Fruit fly (Drosophila melanogaster) whole organism, adult: ENCODE measurements around the gene CG34256.

Experiments
- CG11617 ChIP-seq: fragments of 200-800 bp; sonication (Bioruptor generic); optimal IDR thresholded peaks from 2 replicates; lab custom pipeline; 2017; ENCODE audit warnings: mild to moderate bottlenecking, missing biosample characterization, missing genetic modification reagents, missing genetic modification characterization
- CG12768 ChIP-seq: fragments of 200-800 bp; sonication (Bioruptor generic); optimal IDR thresholded peaks from 2 replicates; lab custom pipeline; 2017; ENCODE audit warnings: missing biosample characterization, missing genetic modification characterization, mild to moderate bottlenecking, moderate library complexity, missing genetic modification reagents
- CG14711 ChIP-seq: fragments of 200-800 bp; sonication (Bioruptor generic); optimal IDR thresholded peaks from 2 replicates; lab custom pipeline; 2018; ENCODE audit warnings: missing biosample characterization, mild to moderate bottlenecking, missing genetic modification characterization, moderate library complexity
- CG33017 ChIP-seq: fragments of 200-800 bp; sonication (Bioruptor generic); optimal IDR thresholded peaks from 2 replicates; lab custom pipeline; 2018; ENCODE audit warnings: missing biosample characterization, mild to moderate bottlenecking, missing genetic modification characterization, moderate library complexity
- CG5204 ChIP-seq: fragments of 200-800 bp; sonication (Bioruptor generic); optimal IDR thresholded peaks from 2 replicates; lab custom pipeline; 2016; ENCODE audit warnings: missing biosample characterization, missing genetic modification characterization
- CG7045 ChIP-seq: fragments of 200-800 bp; sonication (Bioruptor generic); optimal IDR thresholded peaks from 2 replicates; lab custom pipeline; 2017; ENCODE audit warnings: missing biosample characterization, mild to moderate bottlenecking, missing genetic modification characterization
- CG7101 ChIP-seq: fragments of 200-800 bp; sonication (Bioruptor generic); optimal IDR thresholded peaks from 2 replicates; lab custom pipeline; 2018; ENCODE audit warnings: missing biosample characterization, mild to moderate bottlenecking, missing genetic modification characterization, moderate library complexity
- Clk ChIP-seq: fragments of 200-800 bp; sonication (Bioruptor generic); optimal IDR thresholded peaks from 2 replicates; lab custom pipeline; 2017; ENCODE audit warnings: missing biosample characterization, missing genetic modification characterization
- Crg-1 ChIP-seq: fragments of 200-800 bp; sonication (Bioruptor generic); optimal IDR thresholded peaks from 2 replicates; lab custom pipeline; 2016; ENCODE audit warnings: missing biosample characterization, missing genetic modification characterization
- Hr96 ChIP-seq: fragments of 200-800 bp; sonication (Bioruptor generic); optimal IDR thresholded peaks from 2 replicates; lab custom pipeline; 2016; ENCODE audit warnings: missing biosample characterization, missing genetic modification characterization
- bab1 ChIP-seq: fragments of 200-800 bp; sonication (Bioruptor generic); optimal IDR thresholded peaks from 3 replicates; lab custom pipeline; 2019; ENCODE audit warnings: missing biosample characterization, mild to moderate bottlenecking, missing genetic modification characterization, moderate library complexity
- pad ChIP-seq: fragments of 200-800 bp; sonication (Bioruptor generic); optimal IDR thresholded peaks from 3 replicates; lab custom pipeline; 2017; ENCODE audit warnings: missing biosample characterization, missing genetic modification characterization, mild to moderate bottlenecking, moderate library complexity, missing genetic modification reagents
- tj ChIP-seq: fragments of 200-800 bp; sonication (Bioruptor generic); optimal IDR thresholded peaks from 3 replicates; lab custom pipeline; 2017; ENCODE audit warnings: missing biosample characterization, mild to moderate bottlenecking, missing genetic modification characterization, moderate library complexity
- toe ChIP-seq: fragments of 200-800 bp; sonication (Bioruptor generic); optimal IDR thresholded peaks from 2 replicates; lab custom pipeline; 2016; ENCODE audit warnings: missing biosample characterization, missing genetic modification characterization

- TF ChIP-seq Clk (GFP tag; lab: Kevin White, UChicago): no peak
- no peak for TF ChIP-seq CG5204 (GFP tag; lab: Kevin White, UChicago)
- no peak for TF ChIP-seq Hr96 (GFP tag; lab: Kevin White, UChicago)
- TF ChIP-seq CG33017 (tag; lab: Kevin White, UChicago): no peak
- TF ChIP-seq CG11617 (GFP tag; lab: Kevin White, UChicago): no peak
- TF ChIP-seq Crg-1 (GFP tag; lab: Kevin White, UChicago): no peak
- TF ChIP-seq CG14711 (tag; lab: Kevin White, UChicago): no peak
- no peak for TF ChIP-seq CG7045
- no peak for TF ChIP-seq CG7101 (tag; lab: Kevin White, UChicago)
- TF ChIP-seq toe: no peak
- TF ChIP-seq bab1 (GFP tag; lab: Kevin White, UChicago): no peak
- TF ChIP-seq pad (GFP tag; lab: Kevin White, UChicago): no peak
- no peak for TF ChIP-seq CG12768 (GFP tag; lab: Kevin White, UChicago)
- TF ChIP-seq tj (GFP tag; lab: Kevin White, UChicago): no peak
Observed at dm6 chr3L:19003220-19003619, 13.6 kb upstream of the CG34256 start, which contains the start of gene SmydA-2.
